Worm (Caenorhabditis elegans) whole organism, L4 larva: ENCODE data around the gene W04B5.3.

Experiments
- D1046.2 ChIP-seq: fragments of 200-800 bp; sonication (Bioruptor generic); IDR thresholded peaks from 2 replicates; pipeline ENCODE4 v1.3.6; 2022; ENCODE audit warnings: missing genetic modification characterization, missing compliant biosample characterization
- F10B5.3 ChIP-seq: sonication (generic microtip); optimal IDR thresholded peaks from 2 replicates; lab custom pipeline; 2016; ENCODE audit warnings: mild to moderate bottlenecking, missing genetic modification characterization, missing compliant biosample characterization
- F37D6.2 ChIP-seq: sonication (generic microtip); optimal IDR thresholded peaks from 2 replicates; lab custom pipeline; 2016; ENCODE audit warnings: mild to moderate bottlenecking, missing genetic modification characterization, missing compliant biosample characterization
- F44E2.7 ChIP-seq: fragments of 200-800 bp; sonication (Bioruptor generic); IDR thresholded peaks from 2 replicates; pipeline ENCODE4 v2.1.2; 2022; ENCODE audit warnings: missing genetic modification characterization, missing compliant biosample characterization
- T26A8.4 ChIP-seq: fragments of 200-800 bp; sonication (Bioruptor generic); IDR thresholded peaks from 2 replicates; pipeline ENCODE4 v1.3.6; 2022; ENCODE audit warnings: missing genetic modification characterization, missing compliant biosample characterization
- Y105C5A.15 ChIP-seq: fragments of 200-800 bp; sonication (Bioruptor generic); IDR thresholded peaks from 2 replicates; pipeline ENCODE4 v1.3.6; 2022; ENCODE audit warnings: missing genetic modification characterization, missing compliant biosample characterization
- aha-1 ChIP-seq: fragments of 150-350 bp; peaks from one replicate; lab custom pipeline; 2014; ENCODE audit warnings: missing biosample characterization, missing genetic modification characterization
- aly-2 ChIP-seq: sonication (generic microtip); optimal IDR thresholded peaks from 2 replicates; lab custom pipeline; 2018; ENCODE audit warnings: missing biosample characterization, missing genetic modification characterization
- ceh-28 ChIP-seq: fragments of 150-350 bp; optimal IDR thresholded peaks from 2 replicates; lab custom pipeline; 2014; ENCODE audit warnings: missing biosample characterization, missing genetic modification reagents, missing genetic modification characterization
- cey-2 ChIP-seq: sonication (generic microtip); optimal IDR thresholded peaks from 3 replicates; lab custom pipeline; 2017; ENCODE audit warnings: missing genetic modification characterization, mild to moderate bottlenecking, missing compliant biosample characterization, antibody characterized with exemption, borderline replicate concordance; ENCODE audit not compliant: insufficient read depth
- daf-16 ChIP-seq, 3 experiments: sonication (generic microtip); optimal IDR thresholded peaks; 2 replicates each; lab custom pipeline; 2016 to 2017; ENCODE audit warnings: missing genetic modification characterization in 3 of 3, missing genetic modification reagents in 3 of 3, mild to moderate bottlenecking in 2 of 3, missing compliant biosample characterization in 2 of 3, missing biosample characterization in 1 of 3, moderate library complexity in 1 of 3
- daf-19 ChIP-seq: fragments of 200-800 bp; sonication (Bioruptor generic); conservative IDR thresholded peaks from 2 replicates; pipeline ENCODE4 v1.3.6; 2022; ENCODE audit warnings: missing genetic modification characterization, missing compliant biosample characterization
- daf-8 ChIP-seq: fragments of 200-800 bp; sonication (Bioruptor generic); IDR thresholded peaks from 2 replicates; pipeline ENCODE4 v1.3.6; 2022; ENCODE audit warnings: missing genetic modification characterization, missing compliant biosample characterization
- dmd-8 ChIP-seq: fragments of 200-800 bp; sonication (Bioruptor generic); IDR thresholded peaks from 2 replicates; pipeline ENCODE4 v1.3.6; 2022; ENCODE audit warnings: missing genetic modification characterization, missing compliant biosample characterization
- egl-43 ChIP-seq: fragments of 200-800 bp; sonication (Bioruptor generic); IDR thresholded peaks from 2 replicates; pipeline ENCODE4 v1.3.6; 2022; ENCODE audit warnings: missing genetic modification reagents, missing genetic modification characterization, missing compliant biosample characterization
- hmg-1.1 ChIP-seq: fragments of 200-800 bp; sonication (Bioruptor generic); IDR thresholded peaks from 2 replicates; pipeline ENCODE4 v1.3.6; 2022; ENCODE audit warnings: missing genetic modification reagents, missing genetic modification characterization, missing compliant biosample characterization
- lin-13 ChIP-seq: fragments of 150-350 bp; optimal IDR thresholded peaks from 2 replicates; lab custom pipeline; 2014; ENCODE audit warnings: missing biosample characterization, missing genetic modification reagents, missing genetic modification characterization
- lin-38 ChIP-seq: fragments of 200-800 bp; sonication (Bioruptor generic); IDR thresholded peaks from 2 replicates; pipeline ENCODE4 v1.3.6; 2022; ENCODE audit warnings: missing genetic modification reagents, missing genetic modification characterization, missing compliant biosample characterization
- lsy-2 ChIP-seq, 2 experiments: fragments of 150-350 bp in 1 of 2; sonication (generic microtip) in 1 of 2; optimal IDR thresholded peaks; 2 replicates each; lab custom pipeline; 2014 to 2017; ENCODE audit warnings: missing biosample characterization in 2 of 2, missing genetic modification characterization in 2 of 2
- mdt-29 ChIP-seq: fragments of 200-800 bp; sonication (Bioruptor generic); IDR thresholded peaks from 2 replicates; pipeline ENCODE4 v1.3.6; 2022; ENCODE audit warnings: missing genetic modification reagents, missing genetic modification characterization, missing compliant biosample characterization
- mes-2 ChIP-seq: sonication (generic microtip); optimal IDR thresholded peaks from 2 replicates; lab custom pipeline; 2016; ENCODE audit warnings: missing genotype, mild to moderate bottlenecking, missing genetic modification characterization, missing compliant biosample characterization; ENCODE audit not compliant: poor library complexity, severe bottlenecking
- mxl-2 ChIP-seq: fragments of 200-800 bp; sonication (Bioruptor generic); conservative IDR thresholded peaks from 2 replicates; pipeline ENCODE4 v1.3.6; 2022; ENCODE audit warnings: missing genetic modification reagents, missing genetic modification characterization, missing compliant biosample characterization
- mxl-3 ChIP-seq: fragments of 200-800 bp; sonication (Bioruptor generic); optimal IDR thresholded peaks from 2 replicates; lab custom pipeline; 2018; ENCODE audit warnings: mild to moderate bottlenecking, missing genetic modification characterization, missing compliant biosample characterization
- nhr-10 ChIP-seq: fragments of 150-350 bp; optimal IDR thresholded peaks from 2 replicates; lab custom pipeline; 2014; ENCODE audit warnings: missing biosample characterization, missing genetic modification characterization
- nhr-25 ChIP-seq: sonication (generic microtip); optimal IDR thresholded peaks from 2 replicates; lab custom pipeline; 2017; ENCODE audit warnings: missing genetic modification characterization, mild to moderate bottlenecking, missing compliant biosample characterization, antibody characterized with exemption, moderate library complexity, borderline replicate concordance; ENCODE audit not compliant: insufficient read depth
- nhr-6 ChIP-seq: fragments of 150-350 bp; optimal IDR thresholded peaks from 2 replicates; lab custom pipeline; 2014; ENCODE audit warnings: missing biosample characterization, missing genetic modification characterization
- pha-4 ChIP-seq, 2 experiments: fragments of 150-350 bp in 1 of 2; fragments of 200-800 bp in 1 of 2; sonication (Bioruptor generic) in 1 of 2; IDR thresholded peaks in 1 of 2; optimal IDR thresholded peaks in 1 of 2; 2 replicates each; pipeline versions ENCODE4 v1.3.6 to Lab custom; 2014 to 2022; ENCODE audit warnings: missing genetic modification characterization in 2 of 2, missing genetic modification reagents in 2 of 2, missing biosample characterization in 1 of 2, missing compliant biosample characterization in 1 of 2
- php-3 ChIP-seq: fragments of 200-800 bp; sonication (Bioruptor generic); IDR thresholded peaks from 2 replicates; pipeline ENCODE4 v1.3.6; 2022; ENCODE audit warnings: missing genetic modification reagents, missing genetic modification characterization, missing compliant biosample characterization
- set-16 ChIP-seq: fragments of 200-800 bp; sonication (Bioruptor generic); IDR thresholded peaks from 2 replicates; pipeline ENCODE4 v1.3.6; 2022; ENCODE audit warnings: missing genetic modification reagents, missing genetic modification characterization, missing compliant biosample characterization
- snpc-1.2 ChIP-seq: fragments of 200-800 bp; sonication (Bioruptor generic); IDR thresholded peaks from 2 replicates; pipeline ENCODE4 v1.3.6; 2022; ENCODE audit warnings: missing genetic modification reagents, missing genetic modification characterization, missing compliant biosample characterization
- spr-3 ChIP-seq: fragments of 200-800 bp; sonication (Bioruptor generic); optimal IDR thresholded peaks from 2 replicates; lab custom pipeline; 2018; ENCODE audit warnings: mild to moderate bottlenecking, missing genetic modification characterization, missing compliant biosample characterization
- unc-39 ChIP-seq: sonication (generic microtip); optimal IDR thresholded peaks from 2 replicates; lab custom pipeline; 2017; ENCODE audit warnings: missing biosample characterization, missing genetic modification characterization
- unc-62 ChIP-seq, 3 experiments: fragments of 150-350 bp in 1 of 3; sonication (generic microtip); optimal IDR thresholded peaks in 2 of 3; peaks in 1 of 3; 1 replicate in 1 of 3; 2 replicates in 2 of 3; lab custom pipeline; 2014 to 2017; ENCODE audit warnings: missing biosample characterization in 3 of 3, missing genetic modification characterization in 3 of 3, missing genetic modification reagents in 3 of 3, missing genotype in 1 of 3
- vab-7 ChIP-seq: fragments of 200-800 bp; sonication (Bioruptor generic); IDR thresholded peaks from 2 replicates; pipeline ENCODE4 v1.3.6; 2022; ENCODE audit warnings: missing genetic modification reagents, missing genetic modification characterization, missing compliant biosample characterization
- zfp-2 ChIP-seq: sonication (generic microtip); optimal IDR thresholded peaks from 2 replicates; lab custom pipeline; 2016; ENCODE audit warnings: mild to moderate bottlenecking, missing genetic modification characterization, missing compliant biosample characterization
- ztf-11 ChIP-seq: fragments of 150-350 bp; optimal IDR thresholded peaks from 2 replicates; lab custom pipeline; 2014; ENCODE audit warnings: missing biosample characterization, missing genetic modification characterization
- ztf-7 ChIP-seq: fragments of 150-350 bp; optimal IDR thresholded peaks from 2 replicates; lab custom pipeline; 2014; ENCODE audit warnings: missing biosample characterization, missing genetic modification characterization

W04B5.3 gene

DNA sequence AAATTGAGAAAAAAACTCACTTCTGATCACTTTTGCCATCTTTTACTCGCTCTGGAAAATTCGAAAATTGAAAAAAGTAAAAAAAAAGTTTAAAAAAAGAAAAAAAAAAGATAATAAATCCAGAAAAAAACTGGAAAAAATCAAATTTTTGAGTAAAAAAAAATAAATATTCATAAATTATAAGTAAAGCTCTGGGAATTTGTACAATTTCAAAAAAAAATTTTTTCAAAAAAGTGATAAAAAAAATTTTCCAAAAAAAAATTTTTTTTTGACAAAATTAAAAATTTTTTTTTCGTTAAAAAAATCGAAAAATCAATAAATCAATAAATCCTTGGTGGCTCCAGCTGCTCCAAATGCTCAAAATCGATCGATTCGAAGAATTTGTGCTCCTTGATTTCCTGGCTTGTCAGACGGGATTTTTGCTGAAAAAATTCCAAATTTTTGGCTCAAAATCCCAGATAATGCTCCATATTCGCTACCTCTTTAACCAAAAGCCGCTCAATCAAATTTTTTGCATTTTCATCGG lies 7.3 kb upstream of the W04B5.3 start, which contains the start of gene mrpl-30:
Gene mrpl-30, minus strand, starts transcription at position 51 of the 526 bp plus-strand sequence.
- no peak for TF ChIP-seq nhr-6 (tag; lab: Kevin White, UChicago)
- TF ChIP-seq mdt-29, result no peak
- peak; percentile 93 for TF ChIP-seq ceh-28 (tag; lab: Kevin White, UChicago)
- TF ChIP-seq unc-39, result no peak

DNA sequence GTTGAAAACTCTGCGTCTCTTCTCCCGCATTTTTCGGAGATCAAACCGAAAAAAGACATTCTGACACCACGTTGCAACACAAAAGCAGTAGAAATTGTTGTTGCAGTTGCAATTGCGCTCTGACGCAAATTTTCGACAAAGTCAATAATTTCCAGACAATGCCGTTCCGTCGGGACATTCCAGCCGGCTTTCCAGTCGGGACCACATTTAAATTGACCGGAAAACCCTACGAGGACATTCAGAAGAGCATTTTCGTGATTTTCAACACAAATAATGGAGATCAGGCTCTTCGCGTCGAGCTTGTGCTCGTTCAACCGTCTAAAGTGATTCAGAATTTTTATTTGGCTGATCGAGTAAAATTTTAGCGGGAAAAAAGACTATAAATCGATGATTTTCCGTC lies 667 bp downstream of the W04B5.3 start:
- TF ChIP-seq dmd-8 (GFP tag; lab: Robert Waterston, UW) (no peak), spr-3 (GFP tag; lab: Kevin White, UChicago) (no peak), aha-1 (peak; percentile 76), nhr-25 (no peak)

DNA sequence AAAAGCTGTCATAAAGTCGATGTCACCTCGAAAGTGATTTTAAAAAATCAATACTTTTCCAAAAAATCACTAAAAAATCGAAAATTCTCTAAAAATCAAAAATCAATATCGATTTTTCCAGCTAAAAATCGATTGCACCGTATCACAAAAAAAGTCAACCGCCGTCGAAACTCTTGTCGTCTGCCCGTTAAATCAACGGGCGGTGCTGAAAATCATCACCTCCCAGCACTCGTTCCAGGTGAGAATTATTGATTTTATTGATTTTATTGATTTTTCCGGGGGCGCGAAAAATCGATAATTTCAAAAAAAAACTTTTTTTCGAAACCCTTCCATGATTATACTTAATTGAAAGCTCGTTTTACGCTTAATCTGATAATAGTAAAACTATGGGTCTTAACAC lies 1.2 kb downstream of the W04B5.3 start:
- TF ChIP-seq F44E2.7 (0 out of 2 replicates have a peak, but pooled peaks have one; percentile 60), lin-38 (GFP tag; lab: Robert Waterston, UW) (peak; percentile 8), zfp-2 (tag; lab: Kevin White, UChicago) (no peak), ceh-28 (tag; lab: Kevin White, UChicago) (peak; percentile 90)

DNA sequence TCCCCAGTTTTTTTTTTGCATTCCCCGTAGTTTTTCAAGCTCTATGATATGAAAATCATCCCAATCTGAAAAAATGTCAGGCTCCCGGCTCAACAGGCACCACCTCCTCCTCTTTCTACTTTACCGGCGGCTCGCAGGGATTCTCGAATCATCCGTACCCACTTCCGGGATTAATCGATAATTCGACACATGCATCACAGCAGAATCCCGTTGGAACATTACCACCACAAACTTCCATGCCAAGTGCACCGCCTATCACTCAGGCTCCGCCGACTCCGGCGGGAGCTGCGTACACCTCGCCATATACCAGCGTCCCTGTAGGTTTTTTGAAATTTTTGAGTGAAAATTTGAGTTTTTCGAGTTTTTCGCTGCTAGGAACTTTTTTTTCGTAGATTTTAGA lies 2.9 kb downstream of the W04B5.3 start:
- TF ChIP-seq unc-62 (GFP tag; optimal IDR thresholded peaks at IDR 0.05 in 1 of 2; lab: Kevin White, UChicago) (peak in 1 of 2 experiments; percentile 12), unc-62 (tag; optimal IDR thresholded peaks at IDR 0.05; lab: Kevin White, UChicago) (no peak), egl-43 (GFP tag; lab: Robert Waterston, UW) (peak; percentile 60; the same call in 1 of the 2 replicates), cey-2 (tag; lab: Kevin White, UChicago) (no peak), nhr-10 (tag; lab: Kevin White, UChicago) (no peak), aha-1 (peak; percentile 53), daf-16 (GFP tag; optimal IDR thresholded peaks at IDR 0.05; lab: Kevin White, UChicago) (no peak), daf-16 (tag; optimal IDR thresholded peaks at IDR 0.05; lab: Kevin White, UChicago) (no peak), zfp-2 (tag; lab: Kevin White, UChicago) (no peak), php-3 (no peak), Y105C5A.15 (no peak), mxl-3 (GFP tag; lab: Kevin White, UChicago) (no peak), D1046.2 (GFP tag; lab: Robert Waterston, UW) (no peak)

DNA sequence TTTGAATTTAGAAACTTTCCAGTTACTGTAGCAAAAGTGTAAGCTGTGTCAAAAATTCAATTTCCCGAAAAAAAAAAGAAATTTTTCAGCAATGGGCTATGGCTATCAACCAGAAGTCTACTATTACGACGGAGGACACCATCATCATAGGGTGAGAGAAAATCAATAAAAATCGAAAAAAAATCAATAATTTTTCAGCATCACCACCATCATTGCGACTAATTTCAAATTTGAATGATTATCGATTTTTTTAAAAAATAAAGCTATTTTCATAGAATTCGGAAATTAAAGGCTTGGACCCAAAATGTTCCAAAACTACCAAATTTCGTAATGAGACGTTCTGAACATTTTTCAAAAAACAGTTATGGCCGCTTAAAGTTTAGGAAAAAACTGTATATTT lies 5.3 kb downstream of the W04B5.3 start:
- peak; percentile 82 for TF ChIP-seq ceh-28 (tag; lab: Kevin White, UChicago)
- TF ChIP-seq pha-4 (GFP tag; IDR thresholded peaks at IDR 0.05; lab: Robert Waterston, UW), result no peak
- no peak for TF ChIP-seq pha-4 (tag; optimal IDR thresholded peaks at IDR 0.05; lab: Kevin White, UChicago)

DNA sequence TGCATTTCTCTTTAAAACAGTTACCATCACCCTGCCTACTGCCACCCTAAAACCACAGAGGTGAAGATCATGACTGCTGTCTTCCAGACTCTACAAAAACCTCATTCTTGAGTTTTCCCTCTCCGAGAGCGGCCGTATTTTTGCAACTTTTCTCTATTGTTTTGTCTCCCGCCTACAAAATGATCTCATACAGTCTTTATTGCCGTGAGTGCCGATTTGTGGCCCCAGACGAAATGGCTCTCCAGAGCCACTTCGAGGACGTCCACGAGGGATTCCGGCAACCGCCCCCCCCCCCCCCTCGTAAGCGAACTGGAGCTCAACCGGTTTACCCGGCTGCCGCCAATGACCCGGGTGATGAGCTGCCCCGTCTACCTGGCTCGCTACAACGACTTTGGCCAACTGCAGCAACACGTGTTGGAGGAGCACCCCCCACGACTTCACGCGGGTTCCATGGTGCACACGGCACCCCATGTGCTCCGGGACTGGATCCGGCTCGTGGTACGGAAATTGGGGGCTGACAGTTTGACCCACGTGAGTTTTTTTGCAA lies 6.5 kb downstream of the W04B5.3 start:
- TF ChIP-seq ztf-7 (tag; lab: Kevin White, UChicago), result no peak
- peak; percentile 97 for TF ChIP-seq set-16 (GFP tag; lab: Robert Waterston, UW)
- TF ChIP-seq aha-1, result peak; percentile 90
- TF ChIP-seq daf-8 (GFP tag; lab: Robert Waterston, UW), result 0 out of 2 replicates have a peak, but pooled peaks have one; percentile 12
- TF ChIP-seq aly-2 (tag; lab: Kevin White, UChicago), result no peak
- TF ChIP-seq lin-13 (GFP tag; lab: Kevin White, UChicago), result no peak

DNA sequence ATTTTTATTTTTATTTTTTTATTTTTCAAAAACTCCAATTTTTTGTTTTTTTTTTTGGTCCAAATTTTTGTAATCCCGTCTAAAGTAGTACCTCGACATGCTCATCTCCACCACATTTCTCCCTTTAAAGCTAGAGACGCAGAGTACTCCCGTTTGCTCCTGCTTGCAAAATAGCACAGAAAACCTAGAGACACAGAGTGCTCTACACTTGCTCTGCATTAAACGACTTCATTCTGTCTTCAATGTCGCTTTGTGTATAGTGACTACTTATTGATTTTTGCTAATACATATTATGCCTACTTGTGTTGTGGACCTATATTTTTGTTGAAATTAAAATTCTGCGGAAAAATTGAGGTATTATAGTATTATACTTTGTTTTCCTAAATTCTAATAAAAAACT lies 7.8 kb downstream of the W04B5.3 start, which contains the start of gene W04B5.8:
Gene W04B5.8, plus strand, starts transcription at position 195 of the 400 bp plus-strand sequence.
- TF ChIP-seq aha-1, result peak; percentile 80
- no peak for TF ChIP-seq F10B5.3 (tag; lab: Kevin White, UChicago)
- no peak for TF ChIP-seq F37D6.2 (tag; lab: Kevin White, UChicago)
- TF ChIP-seq daf-19 (GFP tag; lab: Robert Waterston, UW), result no peak
- TF ChIP-seq mxl-2, result no peak
- no peak for TF ChIP-seq cey-2 (tag; lab: Kevin White, UChicago)
- TF ChIP-seq T26A8.4 (GFP tag; lab: Robert Waterston, UW), result no peak
- TF ChIP-seq mes-2 (tag; lab: Kevin White, UChicago), result peak; percentile 19
- TF ChIP-seq hmg-1.1 (GFP tag; lab: Robert Waterston, UW), result peak; percentile 35; the same call in 1 of the 2 replicates
- no peak for TF ChIP-seq ztf-11 (tag; lab: Kevin White, UChicago)
- TF ChIP-seq snpc-1.2, result no peak
- peak in 1 of 2 experiments; percentile 4 for TF ChIP-seq lsy-2 (tag; optimal IDR thresholded peaks at IDR 0.05; lab: Kevin White, UChicago)
- no peak for TF ChIP-seq vab-7 (GFP tag; lab: Robert Waterston, UW)
- TF ChIP-seq spr-3 (GFP tag; lab: Kevin White, UChicago), result no peak
